Worm (Caenorhabditis elegans) whole organism, early embryonic: ENCODE data around the gene bre-2.

Experiments used
- F13C5.2 ChIP-seq: sonication (generic microtip); optimal IDR thresholded peaks from 2 replicates; lab custom pipeline; 2017; ENCODE audit warnings: mild to moderate bottlenecking, missing genetic modification characterization, inconsistent platforms, missing compliant biosample characterization
- ama-1 ChIP-seq: fragments of 150-350 bp; optimal IDR thresholded peaks from 2 replicates; lab custom pipeline; 2014
- ceh-13 ChIP-seq: fragments of 200-800 bp; sonication (Bioruptor generic); optimal IDR thresholded peaks from 2 replicates; lab custom pipeline; 2018; ENCODE audit warnings: mild to moderate bottlenecking, missing genetic modification characterization, missing compliant biosample characterization
- ceh-36 ChIP-seq: sonication (generic microtip); optimal IDR thresholded peaks from 2 replicates; lab custom pipeline; 2016; ENCODE audit warnings: missing genetic modification characterization, inconsistent platforms, missing compliant biosample characterization
- ets-7 ChIP-seq: sonication (generic microtip); optimal IDR thresholded peaks from 2 replicates; lab custom pipeline; 2016; ENCODE audit warnings: missing genotype, missing genetic modification characterization, missing compliant biosample characterization
- flt-1 ChIP-seq: fragments of 200-800 bp; sonication (Bioruptor generic); IDR thresholded peaks from 2 replicates; pipeline ENCODE4 v1.3.6; 2022; ENCODE audit warnings: missing genetic modification characterization, missing compliant biosample characterization
- hmg-4 ChIP-seq: fragments of 200-800 bp; sonication (Bioruptor generic); optimal IDR thresholded peaks from 2 replicates; lab custom pipeline; 2018; ENCODE audit warnings: mild to moderate bottlenecking, missing genetic modification characterization, missing compliant biosample characterization
- hnd-1 ChIP-seq: sonication (generic microtip); optimal IDR thresholded peaks from 2 replicates; lab custom pipeline; 2016; ENCODE audit warnings: missing genetic modification characterization, missing compliant biosample characterization
- pes-1 ChIP-seq: fragments of 200-800 bp; sonication (Bioruptor generic); IDR thresholded peaks from 2 replicates; pipeline ENCODE4 v1.3.6; 2022; ENCODE audit warnings: missing genetic modification reagents, missing genetic modification characterization, missing compliant biosample characterization
- scrt-1 ChIP-seq: fragments of 200-800 bp; sonication (Bioruptor generic); IDR thresholded peaks from 2 replicates; pipeline ENCODE4 v1.3.6; 2022; ENCODE audit warnings: missing genetic modification characterization, missing compliant biosample characterization
- tbx-11 ChIP-seq: fragments of 200-800 bp; sonication (Bioruptor generic); IDR thresholded peaks from 2 replicates; pipeline ENCODE4 v1.3.6; 2022; ENCODE audit warnings: missing genetic modification characterization, missing compliant biosample characterization
- tbx-37 ChIP-seq: fragments of 200-800 bp; sonication (Bioruptor generic); conservative IDR thresholded peaks from 2 replicates; pipeline ENCODE4 v1.3.6; 2022; ENCODE audit warnings: missing genetic modification reagents, missing genetic modification characterization, missing compliant biosample characterization
- tra-4 ChIP-seq: sonication (generic microtip); optimal IDR thresholded peaks from 2 replicates; lab custom pipeline; 2017; ENCODE audit warnings: missing genetic modification characterization, missing compliant biosample characterization

- TF ChIP-seq hnd-1 (no peak), tbx-37 (GFP tag; lab: Robert Waterston, UW) (no peak), flt-1 (GFP tag; lab: Robert Waterston, UW) (no peak), F13C5.2 (no peak), ceh-13 (GFP tag; lab: Kevin White, UChicago) (no peak), ama-1 (lab: Kevin White, UChicago) (no peak), ets-7 (tag; lab: Kevin White, UChicago) (no peak), pes-1 (GFP tag; lab: Robert Waterston, UW) (no peak), tbx-11 (GFP tag; lab: Robert Waterston, UW) (no peak), hmg-4 (GFP tag; lab: Kevin White, UChicago) (no peak), scrt-1 (no peak), tra-4 (tag; lab: Kevin White, UChicago) (no peak), ceh-36 (tag; lab: Kevin White, UChicago) (no peak)
Measured at ce11 chrIII:13092352-13092751, 47.1 kb downstream of the bre-2 start.
